Worm (Caenorhabditis elegans): ENCODE measurements around the gene wdr-5.1.

wdr-5.1 gene

DNA sequence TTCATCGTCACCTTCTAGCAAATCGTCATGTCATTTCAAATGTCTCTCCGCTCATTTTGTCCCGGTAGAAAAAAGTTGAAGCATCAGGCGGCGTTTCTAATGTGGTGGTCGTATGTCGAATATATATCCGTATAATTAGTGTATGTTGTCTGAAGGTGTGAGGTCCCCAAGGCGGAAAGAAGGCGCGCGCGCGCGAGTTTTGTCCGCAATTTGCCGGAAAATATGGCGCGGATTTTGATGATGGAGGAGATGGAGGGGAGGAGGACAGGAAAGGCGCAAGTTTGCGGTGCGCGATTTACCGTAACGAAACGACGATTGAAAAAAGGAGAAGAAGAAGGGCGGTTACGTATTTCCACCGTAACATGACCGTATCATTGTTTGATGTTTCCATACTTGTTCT, 37.0 kb downstream of the wdr-5.1 start:
- no peak for TF ChIP-seq dmd-9 (GFP tag; IDR thresholded peaks at IDR 0.05)
- no peak for TF ChIP-seq nhr-77 (tag; optimal IDR thresholded peaks at IDR 0.05)
- TF ChIP-seq snpc-4 (tag; optimal IDR thresholded peaks at IDR 0.05), result no peak
- peak; percentile 37 for TF ChIP-seq set-16 (GFP tag; IDR thresholded peaks at IDR 0.05)

DNA sequence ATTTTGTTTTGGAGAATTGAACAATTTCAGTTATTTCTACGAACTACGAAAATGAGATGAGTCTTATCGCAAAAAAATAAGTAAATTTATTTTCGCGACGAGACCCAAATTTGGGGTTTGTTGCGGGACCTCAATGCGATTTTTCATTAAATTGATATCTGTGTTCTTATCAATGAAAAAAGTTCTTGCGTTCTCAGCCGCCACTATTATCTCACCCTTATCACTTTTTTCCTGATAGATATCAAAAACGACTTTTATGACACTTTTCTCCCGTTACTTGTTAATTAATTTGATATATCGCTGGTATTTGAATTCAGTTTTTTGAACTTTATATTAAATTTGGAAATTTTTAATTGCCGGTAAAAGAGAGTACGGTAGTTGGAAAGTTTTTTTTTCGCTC, 38.3 kb downstream of the wdr-5.1 start:
- TF ChIP-seq zfp-2 (tag; optimal IDR thresholded peaks at IDR 0.05), result no peak
- TF ChIP-seq lin-13 (GFP tag; optimal IDR thresholded peaks at IDR 0.05), result no peak
- no peak for TF ChIP-seq dmd-9 (GFP tag; IDR thresholded peaks at IDR 0.05)

DNA sequence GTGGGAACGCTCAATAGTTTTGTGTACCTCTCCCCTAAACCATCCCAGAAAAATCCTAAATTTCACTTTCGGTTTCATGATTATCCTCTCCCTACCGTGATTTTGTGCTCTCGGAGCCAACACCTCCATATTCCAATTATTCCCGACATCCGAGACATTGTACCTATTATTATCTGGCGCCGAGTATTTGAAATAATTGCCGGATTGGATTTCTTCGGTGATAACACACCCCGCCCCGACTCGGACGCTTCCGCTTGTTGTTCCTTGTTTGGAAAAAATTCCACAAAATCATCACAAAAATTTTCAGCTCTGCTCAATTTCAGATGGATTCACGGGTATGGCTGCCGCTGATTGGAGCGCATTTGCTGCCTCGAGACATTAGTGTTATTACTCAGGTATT, 40.1 kb downstream of the wdr-5.1 start, which contains the start of gene lin-48:
lin-48 (plus strand) TSS at position 301 of the 400 bp plus-strand sequence.
- TF ChIP-seq nhr-102 (tag; optimal IDR thresholded peaks at IDR 0.05), result no peak
- peak in 1 of 2 experiments; percentile 26 for TF ChIP-seq unc-62 (GFP tag; optimal IDR thresholded peaks at IDR 0.05 in 1 of 2)
- TF ChIP-seq unc-62 (tag; optimal IDR thresholded peaks at IDR 0.05), result no peak
